Worm (Caenorhabditis elegans): ENCODE results near the gene ZK742.7.

The ZK742.7 gene

ce11 chrV:7804064-7804800 lies 6.1 kb downstream of the ZK742.7 start, which contains the start of gene uvs-1 (continued):
- no peak for TF ChIP-seq ztf-6 (GFP tag; IDR thresholded peaks at IDR 0.05)
- no peak for TF ChIP-seq B0019.2 (GFP tag; conservative IDR thresholded peaks at IDR 0.05)
- no peak for TF ChIP-seq nhr-179 (tag; optimal IDR thresholded peaks at IDR 0.05)
- no peak for TF ChIP-seq F57C9.4 (tag; optimal IDR thresholded peaks at IDR 0.05)
- no peak for TF ChIP-seq hrde-1 (tag; optimal IDR thresholded peaks at IDR 0.05; ENCODE audit: borderline replicate concordance)
- TF ChIP-seq nhr-90 (tag; optimal IDR thresholded peaks at IDR 0.05), result no peak
- TF ChIP-seq hsf-1 (GFP tag; IDR thresholded peaks at IDR 0.05), result peak; percentile 78
- no peak for TF ChIP-seq F23B12.7 (tag; optimal IDR thresholded peaks at IDR 0.05; ENCODE audit: insufficient read depth)
- no peak for TF ChIP-seq ets-4 (GFP tag; optimal IDR thresholded peaks at IDR 0.05)
- TF ChIP-seq tbp1 (GFP tag; optimal IDR thresholded peaks at IDR 0.05), result no peak
- TF ChIP-seq mel-28 (tag; optimal IDR thresholded peaks at IDR 0.05; ENCODE audit: borderline replicate concordance), result no peak
- TF ChIP-seq xnd-1 (tag; optimal IDR thresholded peaks at IDR 0.05), result peak; percentile 58
- no peak for TF ChIP-seq B0261.1 (tag; optimal IDR thresholded peaks at IDR 0.05)
- no peak for TF ChIP-seq Y95B8A.8 (GFP tag; IDR thresholded peaks at IDR 0.05)
- TF ChIP-seq nhr-120 (GFP tag; IDR thresholded peaks at IDR 0.05), result no peak
- no peak for TF ChIP-seq him-1 (tag; optimal IDR thresholded peaks at IDR 0.05)
- TF ChIP-seq aptf-3 (GFP tag; IDR thresholded peaks at IDR 0.05), result no peak
- no peak for TF ChIP-seq Y53F4B.3 (GFP tag; IDR thresholded peaks at IDR 0.05)
- no peak for TF ChIP-seq mes-4 (tag; optimal IDR thresholded peaks at IDR 0.05)
- no peak for TF ChIP-seq snpc-4 (GFP tag; optimal IDR thresholded peaks at IDR 0.05)
- no peak for TF ChIP-seq snpc-4 (tag; optimal IDR thresholded peaks at IDR 0.05)
- no peak for TF ChIP-seq somi-1 (GFP tag; optimal IDR thresholded peaks at IDR 0.05)
- 0 out of 2 replicates have a peak, but pooled peaks have one; percentile 28 for TF ChIP-seq C17E4.6 (GFP tag; IDR thresholded peaks at IDR 0.05)
- no peak for TF ChIP-seq nhr-27 (tag; optimal IDR thresholded peaks at IDR 0.05)
- TF ChIP-seq cebp-2 (GFP tag; IDR thresholded peaks at IDR 0.05), result no peak
- no peak for TF ChIP-seq lir-1 (GFP tag; conservative IDR thresholded peaks at IDR 0.05)
- TF ChIP-seq egl-44 (GFP tag; IDR thresholded peaks at IDR 0.05), result no peak
- peak; percentile 75 for TF ChIP-seq attf-5 (GFP tag; optimal IDR thresholded peaks at IDR 0.05)
- peak; percentile 83 for TF ChIP-seq madf-8 (GFP tag; conservative IDR thresholded peaks at IDR 0.05)
- no peak for TF ChIP-seq athp-1 (tag; optimal IDR thresholded peaks at IDR 0.05)
- no peak for TF ChIP-seq unc-62 (GFP tag; optimal IDR thresholded peaks at IDR 0.05)
- no peak for TF ChIP-seq ceh-58 (GFP tag; IDR thresholded peaks at IDR 0.05)
- no peak for TF ChIP-seq hmg-20 (GFP tag; IDR thresholded peaks at IDR 0.05)
- no peak for TF ChIP-seq snpc-1.3 (tag; optimal IDR thresholded peaks at IDR 0.05; ENCODE audit: insufficient read depth)
- TF ChIP-seq unc-130 (GFP tag; optimal IDR thresholded peaks at IDR 0.05), result no peak
- TF ChIP-seq lsl-1 (GFP tag; optimal IDR thresholded peaks at IDR 0.05), result no peak
- no peak for TF ChIP-seq T07F8.4 (tag; optimal IDR thresholded peaks at IDR 0.05)
- TF ChIP-seq F52B5.7 (tag; optimal IDR thresholded peaks at IDR 0.05), result no peak
- TF ChIP-seq chd-7 (tag; optimal IDR thresholded peaks at IDR 0.05), result no peak
- no peak for TF ChIP-seq ztf-3 (GFP tag; optimal IDR thresholded peaks at IDR 0.05)
- no peak for TF ChIP-seq gei-17 (GFP tag; optimal IDR thresholded peaks at IDR 0.05)
- no peak for TF ChIP-seq snpc-3.4 (tag; optimal IDR thresholded peaks at IDR 0.05)
- no peak for TF ChIP-seq fkh-3 (tag; optimal IDR thresholded peaks at IDR 0.05)
- no peak for TF ChIP-seq ceh-79 (tag; optimal IDR thresholded peaks at IDR 0.05)
- TF ChIP-seq F55B11.4 (tag; optimal IDR thresholded peaks at IDR 0.05; ENCODE audit: borderline replicate concordance, insufficient read depth), result no peak
- TF ChIP-seq sptf-2 (GFP tag; optimal IDR thresholded peaks at IDR 0.05), result no peak
- TF ChIP-seq ztf-22 (GFP tag; optimal IDR thresholded peaks at IDR 0.05), result no peak
- peak; percentile 52; the same call in 1 of the 2 replicates for TF ChIP-seq attf-6 (GFP tag; IDR thresholded peaks at IDR 0.05)
